Fruit fly (Drosophila melanogaster): ENCODE results near the gene FASN1.

The FASN1 gene

DNA sequence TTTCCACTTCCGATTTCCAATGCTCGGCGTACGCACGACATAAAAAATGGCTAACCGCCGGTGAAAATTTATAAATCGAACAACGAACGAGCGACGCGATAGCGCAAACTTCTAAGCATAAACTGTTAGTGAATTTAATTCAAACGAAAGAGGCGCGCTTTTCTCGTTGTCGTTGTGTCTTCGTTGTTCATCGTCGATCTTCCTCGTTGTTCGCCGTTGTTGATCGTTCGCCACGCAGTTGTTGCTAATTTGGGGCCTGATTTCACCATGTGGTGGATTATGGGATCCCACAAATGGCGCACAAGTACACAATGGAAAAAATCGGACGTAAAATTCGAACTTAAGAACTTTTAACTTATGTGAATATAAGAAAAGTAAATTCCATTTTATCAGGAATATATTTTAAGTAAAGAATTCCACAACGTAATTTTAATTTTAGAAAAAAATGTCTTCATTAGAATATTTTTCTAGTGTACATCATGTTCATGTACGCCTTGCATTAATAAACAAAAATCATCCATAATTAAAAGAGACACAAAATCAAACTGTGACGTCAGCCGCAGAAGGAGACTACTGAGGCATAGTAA lies 30.0 kb downstream of the FASN1 start (continued):
- TF ChIP-seq Sry-δ (GFP tag; optimal IDR thresholded peaks at IDR 0.05) (peak; percentile 4), CG2199 (GFP tag; IDR thresholded peaks at IDR 0.05) (no peak), CG12769 (tag; optimal IDR thresholded peaks at IDR 0.05) (peak; percentile 68), CG8388 (GFP tag; optimal IDR thresholded peaks at IDR 0.05) (peak; percentile 49), trh (GFP tag; optimal IDR thresholded peaks at IDR 0.05) (no peak), D19B (GFP tag; optimal IDR thresholded peaks at IDR 0.05) (peak; percentile 35), tin (GFP tag; optimal IDR thresholded peaks at IDR 0.05) (peak; percentile 44), HLH54F (GFP tag; optimal IDR thresholded peaks at IDR 0.05) (peak; percentile 33), Nf-YA (GFP tag; IDR thresholded peaks at IDR 0.05) (no peak), HmgZ (tag; optimal IDR thresholded peaks at IDR 0.05) (peak; percentile 71), Mrtf (GFP tag; IDR thresholded peaks at IDR 0.05) (no peak), NC2β (GFP tag; optimal IDR thresholded peaks at IDR 0.05) (no peak), slou (GFP tag; optimal IDR thresholded peaks at IDR 0.05) (peak; percentile 31), tll (GFP tag; optimal IDR thresholded peaks at IDR 0.05) (no peak), ken (GFP tag; IDR thresholded peaks at IDR 0.05) (no peak), schlank (tag; optimal IDR thresholded peaks at IDR 0.05) (no peak), Doc3 (GFP tag; IDR thresholded peaks at IDR 0.05; ENCODE audit: partially characterized antibody) (no peak), CG3281 (GFP tag; optimal IDR thresholded peaks at IDR 0.05) (peak; percentile 74), Meics (GFP tag; optimal IDR thresholded peaks at IDR 0.05) (peak; percentile 82), sqz (GFP tag; optimal IDR thresholded peaks at IDR 0.05) (no peak), CG9817 (tag; optimal IDR thresholded peaks at IDR 0.05) (peak; percentile 74), CG17361 (GFP tag; IDR thresholded peaks at IDR 0.05) (peak; percentile 76), Elba2 (GFP tag; optimal IDR thresholded peaks at IDR 0.05) (no peak), hb (GFP tag; IDR thresholded peaks at IDR 0.05; ENCODE audit: partially characterized antibody) (no peak), CG4854 (GFP tag; optimal IDR thresholded peaks at IDR 0.05) (peak; percentile 44), CrebB (tag; optimal IDR thresholded peaks at IDR 0.05) (peak; percentile 63), jigr1 (GFP tag; IDR thresholded peaks at IDR 0.05) (no peak), ewg (GFP tag; optimal IDR thresholded peaks at IDR 0.05) (peak; percentile 31), jing (GFP tag; optimal IDR thresholded peaks at IDR 0.05) (no peak), hth (optimal IDR thresholded peaks at IDR 0.05) (no peak), Blimp-1 (GFP tag; optimal IDR thresholded peaks at IDR 0.05) (peak; percentile 71), pros (GFP tag; optimal IDR thresholded peaks at IDR 0.05) (no peak), Ets65A (GFP tag) (peak; percentile 90), ase (GFP tag; IDR thresholded peaks at IDR 0.05) (peak; percentile 24; the same call in 1 of the 3 replicates), C15 (GFP tag; IDR thresholded peaks at IDR 0.05) (0 out of 3 replicates have a peak, but pooled peaks have one; percentile 10), cas (GFP tag; IDR thresholded peaks at IDR 0.05) (peak; percentile 43; the same call in 1 of the 2 replicates), pfk (GFP tag; optimal IDR thresholded peaks at IDR 0.05) (no peak), CG33213 (GFP tag; optimal IDR thresholded peaks at IDR 0.05) (peak; percentile 11), klu (GFP tag; IDR thresholded peaks at IDR 0.05) (peak; percentile 16; the same call in 1 of the 2 replicates), CG2875 (GFP tag; optimal IDR thresholded peaks at IDR 0.05) (peak; percentile 6), CHES-1-like (GFP tag; optimal IDR thresholded peaks at IDR 0.05) (peak; percentile 15), seq (GFP tag; IDR thresholded peaks at IDR 0.05) (peak; percentile 63), CG2712 (tag; optimal IDR thresholded peaks at IDR 0.05) (peak; percentile 75), CG13424 (tag; optimal IDR thresholded peaks at IDR 0.05) (peak; percentile 78), HmgD (GFP tag; optimal IDR thresholded peaks at IDR 0.05) (no peak), CoRest (tag; optimal IDR thresholded peaks at IDR 0.05) (peak; percentile 77), odd (GFP tag; optimal IDR thresholded peaks at IDR 0.05) (no peak), CG34422 (GFP tag; IDR thresholded peaks at IDR 0.05) (peak; percentile 60; the same call in 1 of the 3 replicates), trem (tag; optimal IDR thresholded peaks at IDR 0.05) (peak; percentile 24), dimm (GFP tag; IDR thresholded peaks at IDR 0.05) (no peak), Antp (GFP tag; optimal IDR thresholded peaks at IDR 0.05) (peak; percentile 6)
